Worm (Caenorhabditis elegans): ENCODE results near the gene gbb-1.

gbb-1 gene

DNA sequence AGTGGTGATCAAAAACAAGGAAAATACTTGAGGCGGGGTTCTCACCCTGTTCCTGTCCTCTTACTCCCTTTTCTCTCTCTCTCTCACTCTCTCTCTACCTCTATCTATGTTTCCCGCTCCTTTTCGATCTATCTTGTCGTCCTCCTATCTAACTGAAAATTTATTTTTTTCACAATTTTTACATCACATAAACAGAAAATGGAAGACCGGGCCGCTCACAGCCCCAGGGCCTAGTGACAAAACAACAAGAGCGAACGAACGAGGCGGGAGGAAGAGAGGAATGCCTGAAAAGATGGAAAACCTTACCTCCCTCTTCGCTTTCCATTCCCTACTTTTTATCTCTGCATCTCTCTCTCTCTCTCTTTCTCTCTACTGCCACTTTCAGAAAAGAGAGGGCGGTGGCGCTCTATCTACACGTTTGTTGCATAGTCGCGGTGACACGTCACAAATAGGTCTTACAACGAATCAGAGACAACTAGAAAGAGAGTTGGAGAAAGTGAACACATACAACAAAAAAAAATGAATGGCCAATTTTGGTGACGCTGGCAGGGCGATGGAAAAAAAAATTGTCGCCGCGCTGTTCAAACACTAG is 13.2 kb downstream of the gbb-1 start (continued):
- no peak for TF ChIP-seq tlf-1 (GFP tag; optimal IDR thresholded peaks at IDR 0.05)
- no peak for TF ChIP-seq rpc-1 (optimal IDR thresholded peaks at IDR 0.05)
- no peak for TF ChIP-seq rpc-1 (tag; optimal IDR thresholded peaks at IDR 0.05)
- no peak for TF ChIP-seq tbx-9 (tag; optimal IDR thresholded peaks at IDR 0.05; ENCODE audit: borderline replicate concordance)
- no peak for TF ChIP-seq K11D2.4 (GFP tag; IDR thresholded peaks at IDR 0.05)
- TF ChIP-seq lin-40 (tag; optimal IDR thresholded peaks at IDR 0.05): no peak
- no peak for TF ChIP-seq Y95B8A.8 (GFP tag; IDR thresholded peaks at IDR 0.05)
- TF ChIP-seq repo-1 (tag; optimal IDR thresholded peaks at IDR 0.05): no peak
- TF ChIP-seq zfh-2 (GFP tag; conservative IDR thresholded peaks at IDR 0.05): no peak; the same call in 1 of the 2 replicates
- no peak for TF ChIP-seq efl-1 (GFP tag; optimal IDR thresholded peaks at IDR 0.05)
- TF ChIP-seq egl-44 (GFP tag; IDR thresholded peaks at IDR 0.05): no peak
- no peak for TF ChIP-seq F52B5.7 (tag; optimal IDR thresholded peaks at IDR 0.05)
- no peak for TF ChIP-seq dpl-1 (GFP tag; optimal IDR thresholded peaks at IDR 0.05)
- no peak for TF ChIP-seq athp-1 (tag; optimal IDR thresholded peaks at IDR 0.05)
- TF ChIP-seq hlh-12 (tag; optimal IDR thresholded peaks at IDR 0.05): no peak
- TF ChIP-seq nhr-80 (tag; optimal IDR thresholded peaks at IDR 0.05): peak; percentile 4
- no peak for TF ChIP-seq ets-4 (GFP tag; optimal IDR thresholded peaks at IDR 0.05)
- TF ChIP-seq hrde-1 (tag; optimal IDR thresholded peaks at IDR 0.05; ENCODE audit: borderline replicate concordance): no peak
- TF ChIP-seq zim-3 (tag; optimal IDR thresholded peaks at IDR 0.05): no peak
- TF ChIP-seq ceh-27 (GFP tag; optimal IDR thresholded peaks at IDR 0.05): no peak
- peak; percentile 70 for TF ChIP-seq ama-1 (optimal IDR thresholded peaks at IDR 0.05)
- no peak for TF ChIP-seq ama-1 (GFP tag; optimal IDR thresholded peaks at IDR 0.05)
- TF ChIP-seq nfya-1 (tag; optimal IDR thresholded peaks at IDR 0.05; ENCODE audit: borderline replicate concordance, insufficient read depth): no peak
- TF ChIP-seq mxl-1 (tag; optimal IDR thresholded peaks at IDR 0.05): no peak
- no peak for TF ChIP-seq F33H1.4 (GFP tag; IDR thresholded peaks at IDR 0.05)
- TF ChIP-seq F10E7.11 (tag; optimal IDR thresholded peaks at IDR 0.05): no peak
- TF ChIP-seq F55B11.4 (tag; optimal IDR thresholded peaks at IDR 0.05; ENCODE audit: borderline replicate concordance, insufficient read depth): no peak
- no peak for TF ChIP-seq F57C9.4 (tag; optimal IDR thresholded peaks at IDR 0.05)
- no peak for TF ChIP-seq pha-4 (tag; optimal IDR thresholded peaks at IDR 0.05)
- TF ChIP-seq ztf-6 (GFP tag; IDR thresholded peaks at IDR 0.05): no peak
- TF ChIP-seq F22D6.2 (tag; optimal IDR thresholded peaks at IDR 0.05): no peak
- no peak for TF ChIP-seq hsf-1 (GFP tag; IDR thresholded peaks at IDR 0.05)
- TF ChIP-seq lin-35 (GFP tag; optimal IDR thresholded peaks at IDR 0.05): peak in 1 of 3 experiments; percentile 7
- no peak for TF ChIP-seq bed-2 (GFP tag; IDR thresholded peaks at IDR 0.05)
- TF ChIP-seq ceh-79 (tag; optimal IDR thresholded peaks at IDR 0.05): no peak
- no peak for TF ChIP-seq lag-1 (GFP tag; IDR thresholded peaks at IDR 0.05)
- TF ChIP-seq cebp-2 (GFP tag; IDR thresholded peaks at IDR 0.05): no peak
- no peak for TF ChIP-seq K12H6.12 (tag; optimal IDR thresholded peaks at IDR 0.05)
- no peak for TF ChIP-seq akir-1 (GFP tag; optimal IDR thresholded peaks at IDR 0.05)
- TF ChIP-seq him-1 (tag; optimal IDR thresholded peaks at IDR 0.05): no peak
- no peak for TF ChIP-seq snpc-3.4 (tag; optimal IDR thresholded peaks at IDR 0.05)
- peak; percentile 21 for TF ChIP-seq ZK185.1 (tag; optimal IDR thresholded peaks at IDR 0.05; ENCODE audit: poor library complexity, severe bottlenecking)
- TF ChIP-seq sea-2 (GFP tag; IDR thresholded peaks at IDR 0.05): no peak
- TF ChIP-seq mes-4 (tag; optimal IDR thresholded peaks at IDR 0.05): no peak
- 0 out of 2 replicates have a peak, but pooled peaks have one; percentile 8 for TF ChIP-seq ekl-4 (GFP tag; IDR thresholded peaks at IDR 0.05)
- no peak for TF ChIP-seq attf-5 (GFP tag; optimal IDR thresholded peaks at IDR 0.05)
- no peak for TF ChIP-seq snpc-1.3 (tag; optimal IDR thresholded peaks at IDR 0.05; ENCODE audit: insufficient read depth)
- no peak for TF ChIP-seq die-1 (tag; optimal IDR thresholded peaks at IDR 0.05)
- TF ChIP-seq C06A6.2 (GFP tag; conservative IDR thresholded peaks at IDR 0.05): no peak
- TF ChIP-seq hmg-1.2 (GFP tag; IDR thresholded peaks at IDR 0.05): peak; percentile 28; the same call in 1 of the 2 replicates
